Fruit fly (Drosophila melanogaster) whole organism, embryonic: Measurements from ENCODE around the gene g.

ENCODE experiments used
- ATbp ChIP-seq: fragments of 200-800 bp; sonication (Bioruptor generic); optimal IDR thresholded peaks from 2 replicates; lab custom pipeline; 2017; ENCODE audit warnings: missing biosample characterization, mild to moderate bottlenecking, missing genetic modification characterization, missing genetic modification reagents
- Adf1 ChIP-seq: fragments of 200-800 bp; sonication (Bioruptor generic); IDR thresholded peaks from 2 replicates; pipeline ENCODE4 v1.3.6; 2022; ENCODE audit warnings: missing biosample characterization, missing genetic modification characterization
- Aef1 ChIP-seq: fragments of 200-800 bp; sonication (Bioruptor generic); IDR thresholded peaks from 3 replicates; pipeline ENCODE4 v1.3.6; 2022; ENCODE audit warnings: missing biosample characterization, missing genetic modification characterization
- Antp ChIP-seq: fragments of 200-800 bp; sonication (Bioruptor generic); optimal IDR thresholded peaks from 3 replicates; lab custom pipeline; 2016; ENCODE audit warnings: missing biosample characterization, missing genetic modification characterization
- CG10274 ChIP-seq: fragments of 200-800 bp; sonication (Bioruptor generic); optimal IDR thresholded peaks from 3 replicates; lab custom pipeline; 2017; ENCODE audit warnings: missing biosample characterization, mild to moderate bottlenecking, missing genetic modification characterization
- CG10366 ChIP-seq: fragments of 200-800 bp; sonication (Bioruptor generic); IDR thresholded peaks from 2 replicates; pipeline ENCODE4 v1.3.6; 2022; ENCODE audit warnings: missing biosample characterization, missing genetic modification characterization
- CG12104 ChIP-seq: fragments of 200-800 bp; sonication (Bioruptor generic); optimal IDR thresholded peaks from 3 replicates; lab custom pipeline; 2016; ENCODE audit warnings: missing biosample characterization, missing genetic modification characterization
- CG12155 ChIP-seq: fragments of 200-800 bp; sonication (Bioruptor generic); optimal IDR thresholded peaks from 3 replicates; lab custom pipeline; 2016; ENCODE audit warnings: missing biosample characterization, missing genetic modification characterization
- CG12769 ChIP-seq: fragments of 200-800 bp; sonication (Bioruptor generic); optimal IDR thresholded peaks from 2 replicates; lab custom pipeline; 2019; ENCODE audit warnings: missing biosample characterization, mild to moderate bottlenecking, missing genetic modification characterization, moderate library complexity
- CG13624 ChIP-seq: fragments of 200-800 bp; sonication (Bioruptor generic); optimal IDR thresholded peaks from 2 replicates; lab custom pipeline; 2016; ENCODE audit warnings: missing biosample characterization, missing genetic modification characterization
- CG14860 ChIP-seq: fragments of 200-800 bp; sonication (Bioruptor generic); IDR thresholded peaks from 3 replicates; pipeline ENCODE4 v1.3.6; 2022; ENCODE audit warnings: missing biosample characterization, missing genetic modification characterization; ENCODE audit not compliant: partially characterized antibody
- CG15269 ChIP-seq: fragments of 200-800 bp; sonication (Bioruptor generic); optimal IDR thresholded peaks from 2 replicates; lab custom pipeline; 2018; ENCODE audit warnings: missing biosample characterization, mild to moderate bottlenecking, missing genetic modification characterization, moderate library complexity
- CG15696 ChIP-seq: fragments of 200-800 bp; sonication (Bioruptor generic); optimal IDR thresholded peaks from 2 replicates; lab custom pipeline; 2019; ENCODE audit warnings: missing biosample characterization, mild to moderate bottlenecking, missing genetic modification characterization, moderate library complexity
- CG1603 ChIP-seq: fragments of 200-800 bp; sonication (Bioruptor generic); optimal IDR thresholded peaks from 2 replicates; lab custom pipeline; 2019; ENCODE audit warnings: missing biosample characterization, mild to moderate bottlenecking, missing genetic modification characterization, moderate library complexity
- CG17359 ChIP-seq: fragments of 200-800 bp; sonication (Bioruptor generic); optimal IDR thresholded peaks from 3 replicates; lab custom pipeline; 2018; ENCODE audit warnings: missing biosample characterization, mild to moderate bottlenecking, missing genetic modification characterization, moderate library complexity
- CG17385 ChIP-seq: fragments of 200-800 bp; sonication (Bioruptor generic); optimal IDR thresholded peaks from 3 replicates; lab custom pipeline; 2018; ENCODE audit warnings: missing biosample characterization, mild to moderate bottlenecking, missing genetic modification characterization
- CG17829 ChIP-seq: fragments of 200-800 bp; optimal IDR thresholded peaks from 2 replicates; lab custom pipeline; 2019; ENCODE audit warnings: missing biosample characterization, mild to moderate bottlenecking, missing genetic modification characterization, moderate library complexity
- CG1832 ChIP-seq: fragments of 200-800 bp; sonication (Bioruptor generic); optimal IDR thresholded peaks from 2 replicates; lab custom pipeline; 2017; ENCODE audit warnings: missing biosample characterization, mild to moderate bottlenecking, missing genetic modification characterization, inconsistent platforms
- CG18476 ChIP-seq: fragments of 200-800 bp; sonication (Bioruptor generic); optimal IDR thresholded peaks from 2 replicates; lab custom pipeline; 2016; ENCODE audit warnings: missing biosample characterization, mild to moderate bottlenecking, missing genetic modification characterization
- CG2678 ChIP-seq: fragments of 200-800 bp; sonication (Bioruptor generic); optimal IDR thresholded peaks from 3 replicates; lab custom pipeline; 2019; ENCODE audit warnings: missing biosample characterization, mild to moderate bottlenecking, missing genetic modification characterization, moderate library complexity
- CG2712 ChIP-seq: fragments of 200-800 bp; optimal IDR thresholded peaks from 3 replicates; lab custom pipeline; 2019; ENCODE audit warnings: missing biosample characterization, mild to moderate bottlenecking, missing genetic modification characterization, moderate library complexity
- CG31441 ChIP-seq: fragments of 200-800 bp; sonication (Bioruptor generic); IDR thresholded peaks from 2 replicates; pipeline ENCODE4 v1.3.6; 2022; ENCODE audit warnings: missing biosample characterization, missing genetic modification characterization
- CG32772 ChIP-seq: fragments of 200-800 bp; sonication (Bioruptor generic); IDR thresholded peaks from 2 replicates; pipeline ENCODE4 v1.3.6; 2022; ENCODE audit warnings: missing biosample characterization, missing genetic modification characterization
- CG7372 ChIP-seq: fragments of 200-800 bp; sonication (Bioruptor generic); IDR thresholded peaks from 2 replicates; pipeline ENCODE4 v1.3.6; 2022; ENCODE audit warnings: missing biosample characterization, missing genetic modification characterization
- CrebB ChIP-seq: fragments of 200-800 bp; sonication (Bioruptor generic); optimal IDR thresholded peaks from 3 replicates; lab custom pipeline; 2018; ENCODE audit warnings: missing biosample characterization, mild to moderate bottlenecking, missing genetic modification characterization
- Drgx ChIP-seq: fragments of 200-800 bp; sonication (Bioruptor generic); IDR thresholded peaks from 2 replicates; pipeline ENCODE4 v1.3.6; 2022; ENCODE audit warnings: missing biosample characterization, missing genetic modification characterization
- H2.0 ChIP-seq: fragments of 200-800 bp; sonication (Bioruptor generic); IDR thresholded peaks from 2 replicates; pipeline ENCODE4 v1.3.6; 2022; ENCODE audit warnings: missing biosample characterization, missing genetic modification characterization
- HLH3B ChIP-seq: fragments of 200-800 bp; sonication (Bioruptor generic); IDR thresholded peaks from 2 replicates; pipeline ENCODE4 v1.3.6; 2022; ENCODE audit warnings: missing biosample characterization, missing genetic modification characterization
- Lhr ChIP-seq: fragments of 200-800 bp; sonication (Bioruptor generic); optimal IDR thresholded peaks from 3 replicates; lab custom pipeline; 2017; ENCODE audit warnings: mild to moderate bottlenecking, missing biosample characterization, missing genetic modification reagents, missing genetic modification characterization
- Max ChIP-seq: fragments of 200-800 bp; sonication (Bioruptor generic); optimal IDR thresholded peaks from 2 replicates; lab custom pipeline; 2016; ENCODE audit warnings: missing biosample characterization, mild to moderate bottlenecking, missing genetic modification characterization
- Pdp1 ChIP-seq, 2 experiments: fragments of 200-800 bp; sonication (Bioruptor generic); optimal IDR thresholded peaks; 3 replicates each; lab custom pipeline; 2016; ENCODE audit warnings: missing biosample characterization in 2 of 2, missing genetic modification characterization in 2 of 2, mild to moderate bottlenecking in 1 of 2, moderate library complexity in 1 of 2
- Rfx ChIP-seq: fragments of 200-800 bp; sonication (Bioruptor generic); IDR thresholded peaks from 2 replicates; pipeline ENCODE4 v1.3.6; 2022; ENCODE audit warnings: missing biosample characterization, missing genetic modification characterization
- Six4 ChIP-seq: fragments of 200-800 bp; sonication (Bioruptor generic); optimal IDR thresholded peaks from 2 replicates; lab custom pipeline; 2016; ENCODE audit warnings: missing biosample characterization, missing genetic modification characterization
- Sox102F ChIP-seq: fragments of 200-800 bp; sonication (Bioruptor generic); optimal IDR thresholded peaks from 2 replicates; lab custom pipeline; 2018; ENCODE audit warnings: missing biosample characterization, mild to moderate bottlenecking, missing genetic modification characterization, moderate library complexity
- Trl ChIP-seq, 3 experiments: fragments of >200 bp in 2 of 3; fragments of 200-800 bp in 1 of 3; sonication (Bioruptor generic) in 1 of 3; optimal IDR thresholded peaks; 2 replicates in 1 of 3; 3 replicates in 2 of 3; lab custom pipeline; 2016 to 2017; ENCODE audit warnings: missing biosample characterization in 1 of 3, missing genetic modification characterization in 1 of 3
- Xbp1 ChIP-seq: fragments of 200-800 bp; sonication (Bioruptor generic); optimal IDR thresholded peaks from 3 replicates; lab custom pipeline; 2016; ENCODE audit warnings: missing biosample characterization, mild to moderate bottlenecking, missing genetic modification characterization
- bab2 ChIP-seq: fragments of 200-800 bp; sonication (Bioruptor generic); optimal IDR thresholded peaks from 2 replicates; lab custom pipeline; 2016; ENCODE audit warnings: missing biosample characterization, missing genetic modification characterization
- bsh ChIP-seq, 2 experiments: fragments of 200-800 bp; sonication (Bioruptor generic); optimal IDR thresholded peaks; 2 replicates each; lab custom pipeline; 2017 to 2018; ENCODE audit warnings: mild to moderate bottlenecking in 2 of 2, missing biosample characterization in 2 of 2, missing genetic modification characterization in 2 of 2, moderate library complexity in 1 of 2
- crol ChIP-seq: fragments of 200-800 bp; sonication (Bioruptor generic); IDR thresholded peaks from 2 replicates; pipeline ENCODE4 v1.3.6; 2022; ENCODE audit warnings: missing biosample characterization, missing genetic modification characterization
- fru ChIP-seq: fragments of >200 bp; optimal IDR thresholded peaks from 2 replicates; lab custom pipeline; 2017
- gt ChIP-seq: fragments of 200-800 bp; sonication (Bioruptor generic); IDR thresholded peaks from 2 replicates; pipeline ENCODE4 v1.3.6; 2022; ENCODE audit warnings: missing biosample characterization, missing genetic modification characterization
- lola ChIP-seq, 3 experiments: fragments of >200 bp in 2 of 3; fragments of 200-800 bp in 1 of 3; sonication (Bioruptor generic) in 1 of 3; optimal IDR thresholded peaks; 2 replicates each; lab custom pipeline; 2017 to 2019; ENCODE audit warnings: missing biosample characterization in 3 of 3, missing genetic modification characterization in 3 of 3, mild to moderate bottlenecking in 1 of 3, moderate library complexity in 1 of 3
- nau ChIP-seq: fragments of 200-800 bp; sonication (Bioruptor generic); optimal IDR thresholded peaks from 3 replicates; lab custom pipeline; 2017; ENCODE audit warnings: missing biosample characterization, mild to moderate bottlenecking, missing genetic modification characterization, missing genetic modification reagents
- nom ChIP-seq: fragments of 200-800 bp; sonication (Bioruptor generic); optimal IDR thresholded peaks from 2 replicates; lab custom pipeline; 2017; ENCODE audit warnings: missing biosample characterization, missing genetic modification characterization, mild to moderate bottlenecking, moderate library complexity, missing genetic modification reagents
- peb ChIP-seq: fragments of 200-800 bp; sonication (Bioruptor generic); IDR thresholded peaks from 2 replicates; pipeline ENCODE4 v1.3.6; 2022; ENCODE audit warnings: missing biosample characterization, missing genetic modification characterization
- sisA ChIP-seq: fragments of 200-800 bp; sonication (Bioruptor generic); IDR thresholded peaks from 2 replicates; pipeline ENCODE4 v1.3.6; 2022; ENCODE audit warnings: missing biosample characterization, missing genetic modification characterization
- trh ChIP-seq: fragments of 200-800 bp; sonication (Bioruptor generic); optimal IDR thresholded peaks from 2 replicates; lab custom pipeline; 2016; ENCODE audit warnings: missing biosample characterization, missing genetic modification characterization

g gene

dm6 chrX:13783958-13784907, 48.2 kb upstream of the g start (continued):
- TF ChIP-seq H2.0 (GFP tag; lab: Robert Waterston, UW) (0 out of 2 replicates have a peak, but pooled peaks have one; percentile 16), crol (GFP tag; lab: Robert Waterston, UW) (no peak), trh (GFP tag; lab: Kevin White, UChicago) (peak; percentile 5), CG10274 (GFP tag; lab: Kevin White, UChicago) (no peak), CG15696 (peak; percentile 2), bsh (GFP tag; optimal IDR thresholded peaks at IDR 0.05; lab: Kevin White, UChicago) (peak in 1 of 2 experiments; percentile 66), peb (no peak), CG32772 (peak; percentile 10; the same call in 1 of the 2 replicates), sisA (GFP tag; lab: Robert Waterston, UW) (peak; percentile 59), CG1832 (GFP tag; lab: Kevin White, UChicago) (peak; percentile 58), CG12155 (peak; percentile 21), CG12769 (tag; lab: Kevin White, UChicago) (no peak), Lhr (GFP tag; lab: Kevin White, UChicago) (peak; percentile 21), CG10366 (GFP tag; lab: Robert Waterston, UW) (peak; percentile 21), Aef1 (GFP tag; lab: Robert Waterston, UW) (peak; percentile 31; the same call in 1 of the 3 replicates), CG18476 (peak; percentile 28), Xbp1 (peak; percentile 69), CG17829 (peak; percentile 33), CG12104 (GFP tag; lab: Kevin White, UChicago) (peak; percentile 33), CG1603 (tag; lab: Kevin White, UChicago) (no peak), CG31441 (GFP tag; lab: Robert Waterston, UW) (peak; percentile 73), HLH3B (peak; percentile 45; the same call in 1 of the 2 replicates), CG7372 (GFP tag; lab: Robert Waterston, UW) (peak; percentile 27; the same call in 1 of the 2 replicates), Sox102F (GFP tag; lab: Kevin White, UChicago) (peak; percentile 76), CG17385 (peak; percentile 75), Six4 (GFP tag; lab: Kevin White, UChicago) (peak; percentile 21), Rfx (GFP tag; lab: Robert Waterston, UW) (0 out of 2 replicates have a peak, but pooled peaks have one; percentile 14), nau (peak; percentile 19), fru (no peak), lola (GFP tag; optimal IDR thresholded peaks at IDR 0.05; lab: Kevin White, UChicago) (peak in 1 of 3 experiments; percentile 56), ATbp (GFP tag; lab: Kevin White, UChicago) (peak; percentile 67), Adf1 (GFP tag; lab: Robert Waterston, UW) (peak; percentile 94), nom (GFP tag; lab: Kevin White, UChicago) (peak; percentile 16), gt (GFP tag; lab: Robert Waterston, UW) (no peak), Pdp1 (GFP tag; optimal IDR thresholded peaks at IDR 0.05; lab: Kevin White, UChicago) (peak; percentile 12 to 45), CG2712 (peak; percentile 65), CG2678 (tag; lab: Kevin White, UChicago) (peak; percentile 69), Antp (GFP tag; lab: Kevin White, UChicago) (peak; percentile 11), CG15269 (tag; lab: Kevin White, UChicago) (peak; percentile 61), Trl (optimal IDR thresholded peaks at IDR 0.05; lab: Kevin White, UChicago) (peak; percentile 49 to 63), Trl (GFP tag; optimal IDR thresholded peaks at IDR 0.05; lab: Kevin White, UChicago) (no peak), bab2 (no peak), CG13624 (GFP tag; lab: Kevin White, UChicago) (peak; percentile 20), CG14860 (GFP tag; lab: Robert Waterston, UW) (no peak), Max (GFP tag; lab: Kevin White, UChicago) (peak; percentile 7), Drgx (GFP tag; lab: Robert Waterston, UW) (peak; percentile 66), CrebB (tag; lab: Kevin White, UChicago) (no peak), CG17359 (peak; percentile 78)
